Fruit fly (Drosophila melanogaster) whole organism: ENCODE measurements around the gene CG6696.

Experiments
- CG8478 ChIP-seq: fragments of >200 bp; optimal IDR thresholded peaks from 2 replicates; lab custom pipeline; 2018; ENCODE audit warnings: inconsistent platforms
- Dll ChIP-seq: fragments of >200 bp; optimal IDR thresholded peaks from 2 replicates; lab custom pipeline; 2017
- EcR ChIP-seq, 2 experiments: fragments of >200 bp; optimal IDR thresholded peaks; 2 replicates each; lab custom pipeline; 2017; ENCODE audit warnings: missing biosample characterization in 2 of 2, missing genetic modification characterization in 2 of 2, missing genetic modification reagents in 2 of 2
- pan ChIP-seq: fragments of >200 bp; optimal IDR thresholded peaks from 2 replicates; lab custom pipeline; 2017
- psq ChIP-seq: fragments of >200 bp; optimal IDR thresholded peaks from 2 replicates; lab custom pipeline; 2017
- usp ChIP-seq: fragments of >200 bp; optimal IDR thresholded peaks from 2 replicates; lab custom pipeline; 2017; ENCODE audit warnings: missing biosample characterization, missing genetic modification characterization, mixed read lengths

CG6696 gene

dm6 chrX:18627002-18627401 is 35.0 kb downstream of the CG6696 start:
- TF ChIP-seq psq (lab: Kevin White, UChicago) (no peak), Dll (no peak), usp (GFP tag; lab: Kevin White, UChicago) (no peak), pan (lab: Kevin White, UChicago) (no peak), EcR (GFP tag; optimal IDR thresholded peaks at IDR 0.05; lab: Kevin White, UChicago) (no peak), CG8478 (no peak)

dm6 chrX:18621649-18622346 is 40.2 kb downstream of the CG6696 start:
- TF ChIP-seq psq (lab: Kevin White, UChicago) (no peak), EcR (GFP tag; optimal IDR thresholded peaks at IDR 0.05; lab: Kevin White, UChicago) (no peak), CG8478 (no peak), Dll (no peak)

dm6 chrX:18618122-18618521 is 43.8 kb downstream of the CG6696 start:
- TF ChIP-seq EcR (GFP tag; optimal IDR thresholded peaks at IDR 0.05; lab: Kevin White, UChicago) (no peak), Dll (no peak), psq (lab: Kevin White, UChicago) (no peak), CG8478 (no peak), pan (lab: Kevin White, UChicago) (no peak), usp (GFP tag; lab: Kevin White, UChicago) (no peak)

dm6 chrX:18617489-18617888 is 44.5 kb downstream of the CG6696 start, which contains the start of gene CG15040:
Gene CG15040, minus strand, starts transcription at chrX:18617589.
- TF ChIP-seq Dll: no peak

- no peak for TF ChIP-seq usp (GFP tag; lab: Kevin White, UChicago)
- TF ChIP-seq pan (lab: Kevin White, UChicago): no peak
- TF ChIP-seq Dll: no peak
Measured at dm6 chrX:18613434-18613833, 48.5 kb downstream of the CG6696 start.
